Worm (Caenorhabditis elegans): ENCODE measurements around the gene F35F10.13.

DNA sequence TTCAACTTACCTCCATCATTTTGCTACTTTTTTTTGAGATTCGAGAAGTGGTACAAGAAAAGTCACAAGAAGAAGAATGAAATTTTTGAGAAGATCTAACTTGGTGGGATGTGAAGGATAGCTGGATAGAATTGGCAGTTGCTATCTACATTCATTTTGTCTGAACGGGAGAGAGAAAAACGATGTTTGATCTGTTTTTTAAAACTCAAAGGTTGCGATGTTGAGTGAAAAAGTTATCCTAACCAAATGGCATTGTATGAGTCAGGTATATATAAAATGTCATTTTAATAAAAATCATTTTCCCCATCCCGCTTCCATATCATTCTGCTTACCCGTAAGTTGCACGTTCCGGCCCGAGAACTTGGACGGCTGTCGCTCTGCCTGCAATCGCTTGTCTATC, 29.6 kb downstream of the F35F10.13 start, which contains the start of gene F35F10.6:
- TF ChIP-seq npax-4 (tag; optimal IDR thresholded peaks at IDR 0.05) (no peak), elt-4 (tag; optimal IDR thresholded peaks at IDR 0.05) (no peak), ahr-1 (tag; optimal IDR thresholded peaks at IDR 0.05) (no peak), ceh-22 (tag; optimal IDR thresholded peaks at IDR 0.05) (no peak), sdc-2 (tag; optimal IDR thresholded peaks at IDR 0.05) (no peak), ceh-9 (tag; optimal IDR thresholded peaks at IDR 0.05) (no peak), ama-1 (optimal IDR thresholded peaks at IDR 0.05) (no peak), nhr-11 (tag; optimal IDR thresholded peaks at IDR 0.05) (no peak), nfya-1 (tag; optimal IDR thresholded peaks at IDR 0.05) (no peak), ceh-19 (GFP tag; optimal IDR thresholded peaks at IDR 0.05) (no peak)
